Fruit fly (Drosophila melanogaster) whole organism, pupa: ENCODE data around the gene heca.

Source experiments
- CG14655 ChIP-seq: fragments of 200-800 bp; sonication (Bioruptor generic); optimal IDR thresholded peaks from 3 replicates; lab custom pipeline; 2017; ENCODE audit warnings: mild to moderate bottlenecking, missing biosample characterization, missing genetic modification reagents, missing genetic modification characterization
- Snoo ChIP-seq: fragments of 200-800 bp; sonication (Bioruptor generic); optimal IDR thresholded peaks from 3 replicates; lab custom pipeline; 2017; ENCODE audit warnings: missing biosample characterization, mild to moderate bottlenecking, missing genetic modification characterization, inconsistent platforms
- fd96Ca ChIP-seq: fragments of 200-800 bp; sonication (Bioruptor generic); IDR thresholded peaks from 3 replicates; pipeline ENCODE4 v1.3.6; 2022; ENCODE audit warnings: missing biosample characterization, missing genetic modification characterization
- rn ChIP-seq: fragments of 200-800 bp; sonication (Bioruptor generic); IDR thresholded peaks from 2 replicates; pipeline ENCODE4 v1.3.6; 2022; ENCODE audit warnings: missing biosample characterization, missing genetic modification characterization

dm6 chr3R:30388215-30388871 lies 110.6 kb downstream of the heca start:
- TF ChIP-seq Snoo (tag; lab: Kevin White, UChicago) (peak; percentile 97), CG14655 (GFP tag; lab: Kevin White, UChicago) (peak; percentile 99), fd96Ca (GFP tag; lab: Robert Waterston, UW) (peak; percentile 93), rn (GFP tag; lab: Robert Waterston, UW) (peak; percentile 72; the same call in 1 of the 2 replicates)
